Worm (Caenorhabditis elegans): ENCODE results near the gene M70.2.
"Not testable (repeated sequence)": the region's sequence is repeated elsewhere in the genome, so short reads cannot be mapped to it uniquely, and the experiment has no call there.

M70.2 gene

ce11 chrIV:2223685-2224084 is 19.2 kb upstream of the M70.2 start:
- TF ChIP-seq pha-4 (tag; optimal IDR thresholded peaks at IDR 0.05) = no peak
- no peak for TF ChIP-seq nhr-11 (tag; optimal IDR thresholded peaks at IDR 0.05)
- TF ChIP-seq ceh-34 (tag; optimal IDR thresholded peaks at IDR 0.05) = no peak
- no peak for TF ChIP-seq unc-86 (tag; optimal IDR thresholded peaks at IDR 0.05)
- TF ChIP-seq pros-1 (tag; optimal IDR thresholded peaks at IDR 0.05) = no peak
- no peak for TF ChIP-seq ceh-9 (tag; optimal IDR thresholded peaks at IDR 0.05)
- TF ChIP-seq fkh-6 (tag; optimal IDR thresholded peaks at IDR 0.05) = no peak
- TF ChIP-seq pat-9 (tag; optimal IDR thresholded peaks at IDR 0.05) = no peak
- TF ChIP-seq nhr-232 (tag; optimal IDR thresholded peaks at IDR 0.05) = no peak

ce11 chrIV:2228678-2229077 is 14.2 kb upstream of the M70.2 start:
- TF ChIP-seq C38D4.7 (GFP tag; optimal IDR thresholded peaks at IDR 0.05) (no peak), dve-1 (tag; optimal IDR thresholded peaks at IDR 0.05) (peak; percentile 97), ceh-19 (GFP tag; optimal IDR thresholded peaks at IDR 0.05) (no peak), eyg-1 (tag; optimal IDR thresholded peaks at IDR 0.05) (no peak)

DNA sequence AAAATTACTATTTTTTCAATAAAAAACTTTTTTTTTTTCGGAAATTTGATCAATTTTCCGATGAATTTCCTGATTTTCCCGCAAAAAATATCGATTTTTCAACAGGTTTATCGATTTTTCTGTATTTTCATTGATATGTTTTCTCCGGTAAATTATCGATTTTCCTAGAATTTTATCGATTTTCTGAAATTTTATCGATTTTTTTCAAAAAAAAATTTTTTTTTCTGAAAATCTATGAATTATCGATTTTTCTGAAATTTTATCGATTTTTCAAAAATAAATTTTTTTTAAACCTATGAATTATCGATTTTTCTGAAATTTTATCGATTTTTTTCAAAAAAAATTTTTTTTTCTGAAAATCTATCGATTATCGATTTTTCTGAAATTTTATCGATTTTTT is 11.1 kb upstream of the M70.2 start:
- peak; percentile 17 for TF ChIP-seq ceh-48 (tag; optimal IDR thresholded peaks at IDR 0.05)

ce11 chrIV:2233222-2233621 is 9.6 kb upstream of the M70.2 start:
- TF ChIP-seq ceh-48 (tag; optimal IDR thresholded peaks at IDR 0.05) = peak; percentile 7

DNA sequence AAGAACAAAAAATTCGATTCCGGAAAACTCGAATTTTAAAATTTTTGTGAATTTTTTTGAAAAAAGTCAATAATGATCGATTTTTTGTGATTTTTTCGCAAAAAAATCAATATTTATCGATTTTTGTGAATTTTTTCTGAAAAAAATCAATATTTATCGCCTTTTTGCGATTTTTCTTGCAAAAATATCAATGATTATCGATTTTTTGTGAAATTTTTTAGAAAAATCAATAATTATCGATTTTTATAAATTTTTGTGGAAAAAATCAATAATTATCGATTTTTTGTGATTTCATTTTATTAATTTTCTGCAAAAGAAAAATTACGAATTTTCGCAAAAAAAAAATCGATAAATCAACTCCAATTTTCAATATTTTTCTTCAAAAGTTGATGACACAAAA is 6.9 kb upstream of the M70.2 start:
- TF ChIP-seq pqm-1 (tag; optimal IDR thresholded peaks at IDR 0.05) = no peak
- peak; percentile 88 for TF ChIP-seq ceh-48 (tag; optimal IDR thresholded peaks at IDR 0.05)

DNA sequence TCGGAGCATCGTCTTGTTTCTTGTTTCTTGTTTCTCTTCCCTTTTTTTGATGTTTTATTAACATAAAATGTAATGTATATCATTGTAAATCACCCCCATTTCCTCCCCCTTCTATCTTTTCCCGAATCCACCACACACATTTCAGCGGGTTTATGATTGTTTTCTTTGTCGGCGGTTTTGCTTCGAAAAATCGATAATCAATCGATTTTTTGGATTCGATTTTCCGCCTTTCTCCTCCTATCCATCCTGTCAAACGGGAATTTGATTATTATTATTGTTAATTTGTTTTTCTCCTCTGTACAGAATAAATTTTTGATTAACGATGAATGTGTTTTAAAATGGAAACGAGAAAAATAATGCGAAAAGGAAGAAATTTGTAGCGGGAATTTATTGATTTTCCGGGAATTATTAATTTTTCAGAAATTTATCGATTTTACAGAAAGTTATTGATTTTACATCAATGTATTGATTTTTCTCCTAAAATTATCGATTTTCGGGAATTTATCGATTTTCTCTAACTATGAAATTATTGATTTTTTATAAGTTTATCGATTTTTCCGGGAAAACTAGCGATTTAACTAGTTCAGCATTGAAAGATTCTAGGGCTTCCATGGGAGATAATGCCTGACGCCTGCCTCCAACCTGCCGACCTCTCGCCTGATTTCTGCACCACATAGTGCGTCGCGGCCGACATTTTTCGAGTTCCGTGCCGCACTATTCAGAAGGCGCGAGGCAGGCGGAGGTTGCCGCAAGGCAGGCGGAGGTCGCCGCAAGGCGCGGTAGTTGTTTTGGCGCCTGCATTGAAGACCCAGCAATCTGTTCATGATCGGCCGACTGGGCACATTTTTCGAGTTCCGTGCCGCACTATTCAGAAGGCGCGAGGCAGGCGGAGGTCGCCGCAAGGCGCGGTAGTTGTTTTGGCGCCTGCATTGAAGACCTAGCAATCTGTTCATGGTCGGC is 5.9 kb upstream of the M70.2 start:
- no peak for TF ChIP-seq sox-4 (tag; optimal IDR thresholded peaks at IDR 0.05)
- TF ChIP-seq ets-4 (tag; optimal IDR thresholded peaks at IDR 0.05) = no peak
- no peak for TF ChIP-seq pha-2 (tag; optimal IDR thresholded peaks at IDR 0.05)
- TF ChIP-seq ceh-48 (tag; optimal IDR thresholded peaks at IDR 0.05) = peak; percentile 50
- peak; percentile 6 for TF ChIP-seq elt-4 (tag; optimal IDR thresholded peaks at IDR 0.05)
- TF ChIP-seq ceh-22 (tag; optimal IDR thresholded peaks at IDR 0.05) = no peak
- no peak for TF ChIP-seq unc-86 (tag; optimal IDR thresholded peaks at IDR 0.05)
- no peak for TF ChIP-seq K02D7.2 (tag; optimal IDR thresholded peaks at IDR 0.05)

DNA sequence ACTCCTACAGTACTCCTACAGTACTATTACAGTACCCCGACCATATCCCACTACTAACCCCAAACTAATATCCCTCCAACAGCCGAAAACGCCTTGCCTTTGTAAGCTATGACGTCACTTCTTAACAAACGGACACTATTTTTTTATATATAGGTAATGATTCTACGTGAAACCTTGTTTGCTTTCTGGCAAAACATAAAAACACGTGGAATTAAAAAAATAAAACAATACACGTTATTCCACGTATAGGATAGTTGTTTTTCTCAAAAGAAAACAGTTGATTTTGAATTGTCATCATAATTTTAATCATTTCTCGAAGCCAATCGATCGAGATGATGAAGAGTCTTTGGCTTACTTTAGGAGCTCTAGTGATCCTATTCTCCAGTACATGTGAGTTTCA is 2.7 kb downstream of the M70.2 start, which contains the start of gene M70.1:
Gene M70.1 (plus strand): TSS at position 301 of the 400 bp plus-strand sequence.
- TF ChIP-seq madf-2, ceh-31, ztf-16 (tag; optimal IDR thresholded peaks at IDR 0.05): not testable (repeated sequence)

- no peak for TF ChIP-seq ceh-19 (GFP tag; optimal IDR thresholded peaks at IDR 0.05)
- TF ChIP-seq che-1 (tag; optimal IDR thresholded peaks at IDR 0.05) = no peak
- TF ChIP-seq ceh-48 (tag; optimal IDR thresholded peaks at IDR 0.05) = no peak
- no peak for TF ChIP-seq fax-1 (tag; optimal IDR thresholded peaks at IDR 0.05)
Observed at ce11 chrIV:2246150-2246549, 3.3 kb downstream of the M70.2 start.
